Worm (Caenorhabditis elegans): ENCODE results near the gene F39H12.1.

- TF ChIP-seq nhr-28 (tag; optimal IDR thresholded peaks at IDR 0.05) = no peak
- no peak for TF ChIP-seq nhr-237 (tag; optimal IDR thresholded peaks at IDR 0.05)
- TF ChIP-seq mep-1 (tag; optimal IDR thresholded peaks at IDR 0.05) = no peak
- TF ChIP-seq lsy-2 (tag; optimal IDR thresholded peaks at IDR 0.05) = no peak
- TF ChIP-seq pha-4 (tag; optimal IDR thresholded peaks at IDR 0.05) = peak; percentile 27
- no peak for TF ChIP-seq lin-13 (tag; optimal IDR thresholded peaks at IDR 0.05)
- no peak for TF ChIP-seq cnd-1 (tag; optimal IDR thresholded peaks at IDR 0.05)
- no peak for TF ChIP-seq unc-39 (tag; optimal IDR thresholded peaks at IDR 0.05)
Measured at ce11 chrX:857658-858057, 23.1 kb downstream of the F39H12.1 start.
